Fruit fly (Drosophila melanogaster) whole organism, embryonic: ENCODE measurements around the gene dsx.
A peak's percentile ranks its signal among the peaks of the same experiment; 100 is the strongest.

Experiments
- Aef1 ChIP-seq: fragments of 200-800 bp; sonication (Bioruptor generic); IDR thresholded peaks from 3 replicates; pipeline ENCODE4 v1.3.6; 2022; ENCODE audit warnings: missing biosample characterization, missing genetic modification characterization
- Atf6 ChIP-seq: fragments of 200-800 bp; sonication (Bioruptor generic); IDR thresholded peaks from 2 replicates; pipeline ENCODE4 v1.3.6; 2022; ENCODE audit warnings: missing biosample characterization, missing genetic modification characterization
- BEAF-32 ChIP-seq: fragments of 200-800 bp; sonication (Bioruptor generic); optimal IDR thresholded peaks from 3 replicates; lab custom pipeline; 2017; ENCODE audit warnings: missing biosample characterization, missing genetic modification characterization, mild to moderate bottlenecking, moderate library complexity, missing genetic modification reagents
- CG11695 ChIP-seq: fragments of 200-800 bp; sonication (Bioruptor generic); IDR thresholded peaks from 3 replicates; pipeline ENCODE4 v1.3.6; 2022; ENCODE audit warnings: missing biosample characterization, missing genetic modification characterization
- CG12744 ChIP-seq: fragments of 200-800 bp; sonication (Bioruptor generic); optimal IDR thresholded peaks from 2 replicates; lab custom pipeline; 2016; ENCODE audit warnings: missing biosample characterization, missing genetic modification characterization
- CG14441 ChIP-seq: fragments of 200-800 bp; sonication (Bioruptor generic); IDR thresholded peaks from 2 replicates; pipeline ENCODE4 v1.3.6; 2022; ENCODE audit warnings: missing biosample characterization, missing genetic modification characterization
- CG14667 ChIP-seq: fragments of 200-800 bp; sonication (Bioruptor generic); IDR thresholded peaks from 2 replicates; pipeline ENCODE4 v1.3.6; 2022; ENCODE audit warnings: missing biosample characterization, missing genetic modification characterization
- CG14710 ChIP-seq: fragments of 200-800 bp; sonication (Bioruptor generic); optimal IDR thresholded peaks from 3 replicates; lab custom pipeline; 2019; ENCODE audit warnings: missing biosample characterization, mild to moderate bottlenecking, missing genetic modification characterization, moderate library complexity
- CG1529 ChIP-seq: fragments of 200-800 bp; sonication (Bioruptor generic); optimal IDR thresholded peaks from 3 replicates; lab custom pipeline; 2018; ENCODE audit warnings: missing biosample characterization, missing genetic modification characterization
- CG15479 ChIP-seq: fragments of 200-800 bp; sonication (Bioruptor generic); optimal IDR thresholded peaks from 3 replicates; lab custom pipeline; 2019; ENCODE audit warnings: missing biosample characterization, mild to moderate bottlenecking, missing genetic modification characterization, moderate library complexity
- CG15514 ChIP-seq: fragments of 200-800 bp; sonication (Bioruptor generic); optimal IDR thresholded peaks from 3 replicates; lab custom pipeline; 2017; ENCODE audit warnings: missing biosample characterization, missing genetic modification characterization, mild to moderate bottlenecking, moderate library complexity, missing genetic modification reagents
- CG1602 ChIP-seq: fragments of 200-800 bp; sonication (Bioruptor generic); optimal IDR thresholded peaks from 3 replicates; lab custom pipeline; 2016; ENCODE audit warnings: missing biosample characterization, missing genetic modification characterization
- CG16813 ChIP-seq: fragments of 200-800 bp; sonication (Bioruptor generic); IDR thresholded peaks from 3 replicates; pipeline ENCODE4 v1.3.6; 2022; ENCODE audit warnings: missing biosample characterization, missing genetic modification characterization; ENCODE audit not compliant: partially characterized antibody
- CG17829 ChIP-seq: fragments of 200-800 bp; optimal IDR thresholded peaks from 2 replicates; lab custom pipeline; 2019; ENCODE audit warnings: missing biosample characterization, mild to moderate bottlenecking, missing genetic modification characterization, moderate library complexity
- CG2129 ChIP-seq: fragments of 200-800 bp; sonication (Bioruptor generic); IDR thresholded peaks from 2 replicates; pipeline ENCODE4 v1.3.6; 2022; ENCODE audit warnings: missing biosample characterization, missing genetic modification characterization; ENCODE audit not compliant: partially characterized antibody
- CG2678 ChIP-seq: fragments of 200-800 bp; sonication (Bioruptor generic); optimal IDR thresholded peaks from 3 replicates; lab custom pipeline; 2019; ENCODE audit warnings: missing biosample characterization, mild to moderate bottlenecking, missing genetic modification characterization, moderate library complexity
- CG34422 ChIP-seq: fragments of 200-800 bp; sonication (Bioruptor generic); IDR thresholded peaks from 3 replicates; pipeline ENCODE4 v1.3.6; 2022; ENCODE audit warnings: missing biosample characterization, missing genetic modification characterization
- CG3838 ChIP-seq: fragments of 200-800 bp; sonication (Bioruptor generic); optimal IDR thresholded peaks from 3 replicates; lab custom pipeline; 2016; ENCODE audit warnings: missing biosample characterization, missing genetic modification characterization
- CG3995 ChIP-seq: fragments of 200-800 bp; sonication (Bioruptor generic); optimal IDR thresholded peaks from 3 replicates; lab custom pipeline; 2016; ENCODE audit warnings: missing biosample characterization, missing genetic modification characterization
- CG42726 ChIP-seq: fragments of 200-800 bp; sonication (Bioruptor generic); IDR thresholded peaks from 2 replicates; pipeline ENCODE4 v1.3.6; 2022; ENCODE audit warnings: missing biosample characterization, missing genetic modification characterization; ENCODE audit not compliant: partially characterized antibody
- CG6654 ChIP-seq: fragments of 200-800 bp; sonication (Bioruptor generic); optimal IDR thresholded peaks from 2 replicates; lab custom pipeline; 2017; ENCODE audit warnings: missing biosample characterization, mild to moderate bottlenecking, missing genetic modification characterization
- CG6813 ChIP-seq: fragments of 200-800 bp; sonication (Bioruptor generic); optimal IDR thresholded peaks from 2 replicates; lab custom pipeline; 2017; ENCODE audit warnings: missing biosample characterization, missing genetic modification characterization, mild to moderate bottlenecking, moderate library complexity, missing genetic modification reagents
- CG7271 ChIP-seq: fragments of 200-800 bp; sonication (Bioruptor generic); optimal IDR thresholded peaks from 2 replicates; lab custom pipeline; 2018; ENCODE audit warnings: missing biosample characterization, mild to moderate bottlenecking, missing genetic modification characterization, moderate library complexity
- Camta ChIP-seq: fragments of 200-800 bp; sonication (Bioruptor generic); optimal IDR thresholded peaks from 2 replicates; lab custom pipeline; 2016; ENCODE audit warnings: missing biosample characterization, missing genetic modification characterization
- Doc3 ChIP-seq: fragments of 200-800 bp; sonication (Bioruptor generic); IDR thresholded peaks from 3 replicates; pipeline ENCODE4 v1.3.6; 2022; ENCODE audit warnings: missing biosample characterization, missing genetic modification characterization; ENCODE audit not compliant: partially characterized antibody
- Dp ChIP-seq: fragments of 200-800 bp; sonication (Bioruptor generic); optimal IDR thresholded peaks from 2 replicates; lab custom pipeline; 2018; ENCODE audit warnings: missing biosample characterization, mild to moderate bottlenecking, missing genetic modification characterization, moderate library complexity
- Ets97D ChIP-seq: fragments of 200-800 bp; sonication (Bioruptor generic); optimal IDR thresholded peaks from 3 replicates; lab custom pipeline; 2016; ENCODE audit warnings: missing biosample characterization, missing genetic modification characterization
- MESR4 ChIP-seq: fragments of 200-800 bp; sonication (Bioruptor generic); optimal IDR thresholded peaks from 2 replicates; lab custom pipeline; 2018; ENCODE audit warnings: missing biosample characterization, mild to moderate bottlenecking, missing genetic modification characterization, moderate library complexity
- Myb ChIP-seq: fragments of 200-800 bp; sonication (Bioruptor generic); optimal IDR thresholded peaks from 2 replicates; lab custom pipeline; 2016; ENCODE audit warnings: missing biosample characterization, missing genetic modification characterization
- Pdp1 ChIP-seq, 2 experiments: fragments of 200-800 bp; sonication (Bioruptor generic); optimal IDR thresholded peaks; 3 replicates each; lab custom pipeline; 2016; ENCODE audit warnings: missing biosample characterization in 2 of 2, missing genetic modification characterization in 2 of 2, mild to moderate bottlenecking in 1 of 2, moderate library complexity in 1 of 2
- Sin3A ChIP-seq: fragments of >200 bp; optimal IDR thresholded peaks from 2 replicates; lab custom pipeline; 2018
- Sry-δ ChIP-seq: fragments of 200-800 bp; sonication (Bioruptor generic); optimal IDR thresholded peaks from 2 replicates; lab custom pipeline; 2016; ENCODE audit warnings: missing biosample characterization, missing genetic modification characterization
- YL-1 ChIP-seq: fragments of 200-800 bp; sonication (Bioruptor generic); optimal IDR thresholded peaks from 3 replicates; lab custom pipeline; 2017; ENCODE audit warnings: missing biosample characterization, mild to moderate bottlenecking, missing genetic modification characterization
- bbx ChIP-seq: fragments of 200-800 bp; sonication (Bioruptor generic); IDR thresholded peaks from 2 replicates; pipeline ENCODE4 v1.3.6; 2022; ENCODE audit warnings: missing biosample characterization, missing genetic modification characterization; ENCODE audit not compliant: partially characterized antibody
- bcd ChIP-seq: fragments of 200-800 bp; sonication (Bioruptor generic); optimal IDR thresholded peaks from 2 replicates; lab custom pipeline; 2017; ENCODE audit warnings: missing biosample characterization, mild to moderate bottlenecking, missing genetic modification characterization
- dan ChIP-seq: fragments of 200-800 bp; sonication (Bioruptor generic); IDR thresholded peaks from 2 replicates; pipeline ENCODE4 v1.3.6; 2022; ENCODE audit warnings: missing biosample characterization, missing genetic modification characterization
- ftz-f1 ChIP-seq: fragments of 200-800 bp; sonication (Bioruptor generic); optimal IDR thresholded peaks from 2 replicates; lab custom pipeline; 2016; ENCODE audit warnings: missing biosample characterization, missing genetic modification characterization
- hbn ChIP-seq: fragments of 200-800 bp; sonication (Bioruptor generic); IDR thresholded peaks from 2 replicates; pipeline ENCODE4 v1.3.6; 2022; ENCODE audit warnings: missing biosample characterization, missing genetic modification characterization; ENCODE audit not compliant: partially characterized antibody
- insv ChIP-seq, 2 experiments: fragments of 200-800 bp; sonication (Bioruptor generic); optimal IDR thresholded peaks; 3 replicates each; lab custom pipeline; 2016 to 2018; ENCODE audit warnings: missing biosample characterization in 2 of 2, missing genetic modification characterization in 2 of 2
- kah ChIP-seq: fragments of 200-800 bp; sonication (Bioruptor generic); optimal IDR thresholded peaks from 2 replicates; lab custom pipeline; 2018; ENCODE audit warnings: missing biosample characterization, mild to moderate bottlenecking, missing genetic modification characterization
- knrl ChIP-seq: fragments of 200-800 bp; sonication (Bioruptor generic); IDR thresholded peaks from 3 replicates; pipeline ENCODE4 v1.3.6; 2022; ENCODE audit warnings: missing biosample characterization, missing genetic modification characterization; ENCODE audit not compliant: partially characterized antibody
- onecut ChIP-seq: fragments of 200-800 bp; sonication (Bioruptor generic); IDR thresholded peaks from 2 replicates; pipeline ENCODE4 v1.3.6; 2022; ENCODE audit warnings: missing biosample characterization, missing genetic modification characterization
- rib ChIP-seq: fragments of 200-800 bp; sonication (Bioruptor generic); IDR thresholded peaks from 2 replicates; pipeline ENCODE4 v1.3.6; 2022; ENCODE audit warnings: missing biosample characterization, missing genetic modification characterization
- sug ChIP-seq: fragments of 200-800 bp; optimal IDR thresholded peaks from 2 replicates; lab custom pipeline; 2019; ENCODE audit warnings: missing biosample characterization, mild to moderate bottlenecking, missing genetic modification characterization, moderate library complexity
- tll ChIP-seq, 2 experiments: fragments of 200-800 bp in 1 of 2; fragments of >200 bp in 1 of 2; sonication (Bioruptor generic) in 1 of 2; optimal IDR thresholded peaks; 2 replicates each; lab custom pipeline; 2017 to 2019; ENCODE audit warnings: missing biosample characterization in 2 of 2, missing genetic modification characterization in 2 of 2, mild to moderate bottlenecking in 1 of 2, moderate library complexity in 1 of 2
- unc-4 ChIP-seq: fragments of 200-800 bp; sonication (Bioruptor generic); IDR thresholded peaks from 2 replicates; pipeline ENCODE4 v1.3.6; 2022; ENCODE audit warnings: missing biosample characterization, missing genetic modification characterization; ENCODE audit not compliant: partially characterized antibody
- vnd ChIP-seq: fragments of 200-800 bp; sonication (Bioruptor generic); IDR thresholded peaks from 3 replicates; pipeline ENCODE4 v1.3.6; 2022; ENCODE audit warnings: missing biosample characterization, missing genetic modification characterization; ENCODE audit not compliant: partially characterized antibody
- wor ChIP-seq: fragments of 200-800 bp; sonication (Bioruptor generic); IDR thresholded peaks from 2 replicates; pipeline ENCODE4 v1.3.6; 2022; ENCODE audit warnings: missing biosample characterization, missing genetic modification characterization
- zen2 ChIP-seq: fragments of 200-800 bp; sonication (Bioruptor generic); IDR thresholded peaks from 3 replicates; pipeline ENCODE4 v1.3.6; 2022; ENCODE audit warnings: missing biosample characterization, missing genetic modification characterization; ENCODE audit not compliant: partially characterized antibody

The dsx gene

dm6 chr3R:7911482-7911881 is 55.7 kb downstream of the dsx start, which contains the start of gene Prat (continued):
- peak; percentile 65 for TF ChIP-seq hbn (GFP tag; lab: Robert Waterston, UW)
- no peak for TF ChIP-seq CG14441 (GFP tag; lab: Robert Waterston, UW)
- TF ChIP-seq CG17829 (tag; lab: Kevin White, UChicago) = peak; percentile 5
- peak; percentile 61 for TF ChIP-seq vnd (GFP tag; lab: Robert Waterston, UW)
- no peak for TF ChIP-seq CG12744 (GFP tag; lab: Kevin White, UChicago)
- TF ChIP-seq CG42726 (GFP tag; lab: Robert Waterston, UW) = no peak; the same call in 1 of the 2 replicates
- TF ChIP-seq zen2 (GFP tag; lab: Robert Waterston, UW) = peak; percentile 35; the same call in 2 of the 3 replicates
- TF ChIP-seq CG1529 (GFP tag; lab: Kevin White, UChicago) = no peak
- TF ChIP-seq bbx (GFP tag; lab: Robert Waterston, UW) = peak; percentile 80
- peak; percentile 40 for TF ChIP-seq CG15514 (GFP tag; lab: Kevin White, UChicago)
- TF ChIP-seq Ets97D = peak; percentile 30
- TF ChIP-seq CG3995 (GFP tag; lab: Kevin White, UChicago) = peak; percentile 41
- peak; percentile 97 for TF ChIP-seq kah (GFP tag; lab: Kevin White, UChicago)
- no peak for TF ChIP-seq CG3838 (GFP tag; lab: Kevin White, UChicago)
- peak; percentile 66 for TF ChIP-seq Dp (GFP tag; lab: Kevin White, UChicago)
- TF ChIP-seq Doc3 (GFP tag; lab: Robert Waterston, UW) = peak; percentile 69
- 0 out of 2 replicates have a peak, but pooled peaks have one; percentile 34 for TF ChIP-seq Atf6 (GFP tag; lab: Robert Waterston, UW)
- TF ChIP-seq CG2678 = no peak
- peak; percentile 65 for TF ChIP-seq Sry-δ (GFP tag; lab: Kevin White, UChicago)
- TF ChIP-seq ftz-f1 (GFP tag; lab: Kevin White, UChicago) = peak; percentile 46
- no peak for TF ChIP-seq CG14667 (GFP tag; lab: Robert Waterston, UW)
- peak; percentile 31; the same call in 1 of the 3 replicates for TF ChIP-seq Aef1
- no peak for TF ChIP-seq Camta (GFP tag; lab: Kevin White, UChicago)
- peak; percentile 50 for TF ChIP-seq YL-1 (GFP tag; lab: Kevin White, UChicago)
- peak; percentile 75 for TF ChIP-seq CG16813 (GFP tag; lab: Robert Waterston, UW)
- no peak for TF ChIP-seq onecut (GFP tag; lab: Robert Waterston, UW)
- TF ChIP-seq rib (GFP tag; lab: Robert Waterston, UW) = no peak
- no peak for TF ChIP-seq CG6813 (GFP tag; lab: Kevin White, UChicago)
- TF ChIP-seq CG1602 (GFP tag; lab: Kevin White, UChicago) = no peak
- peak in 1 of 2 experiments; percentile 76 for TF ChIP-seq Pdp1 (GFP tag; optimal IDR thresholded peaks at IDR 0.05; lab: Kevin White, UChicago)
- TF ChIP-seq CG14710 (tag; lab: Kevin White, UChicago) = peak; percentile 9
- peak; percentile 59; the same call in 2 of the 3 replicates for TF ChIP-seq CG34422 (GFP tag; lab: Robert Waterston, UW)
- peak; percentile 53 for TF ChIP-seq CG2129 (GFP tag; lab: Robert Waterston, UW)
- no peak for TF ChIP-seq CG11695
- TF ChIP-seq CG15479 = peak; percentile 58
- peak; percentile 70 for TF ChIP-seq unc-4 (GFP tag; lab: Robert Waterston, UW)
- TF ChIP-seq knrl (GFP tag; lab: Robert Waterston, UW) = peak; percentile 71
- no peak for TF ChIP-seq wor
- TF ChIP-seq Sin3A = peak; percentile 45
- TF ChIP-seq CG6654 (GFP tag; lab: Kevin White, UChicago) = no peak
- no peak for TF ChIP-seq dan (GFP tag; lab: Robert Waterston, UW)
- TF ChIP-seq CG7271 (tag; lab: Kevin White, UChicago) = no peak
- peak in 1 of 2 experiments; percentile 90 for TF ChIP-seq insv (GFP tag; optimal IDR thresholded peaks at IDR 0.05; lab: Kevin White, UChicago)
- TF ChIP-seq bcd (GFP tag; lab: Kevin White, UChicago) = no peak
- peak; percentile 11 for TF ChIP-seq sug
- peak; percentile 9 for TF ChIP-seq Myb (GFP tag; lab: Kevin White, UChicago)
- TF ChIP-seq BEAF-32 (GFP tag; lab: Kevin White, UChicago) = peak; percentile 80
- peak; percentile 92 for TF ChIP-seq MESR4 (GFP tag; lab: Kevin White, UChicago)
- TF ChIP-seq tll (GFP tag; optimal IDR thresholded peaks at IDR 0.05; lab: Kevin White, UChicago) = no peak
